Worm (Caenorhabditis elegans): ENCODE measurements around the gene asp-17.
"Not testable (repeated sequence)": the region's sequence is repeated elsewhere in the genome, so short reads cannot be mapped to it uniquely, and the experiment has no call there.

Gene asp-17

DNA sequence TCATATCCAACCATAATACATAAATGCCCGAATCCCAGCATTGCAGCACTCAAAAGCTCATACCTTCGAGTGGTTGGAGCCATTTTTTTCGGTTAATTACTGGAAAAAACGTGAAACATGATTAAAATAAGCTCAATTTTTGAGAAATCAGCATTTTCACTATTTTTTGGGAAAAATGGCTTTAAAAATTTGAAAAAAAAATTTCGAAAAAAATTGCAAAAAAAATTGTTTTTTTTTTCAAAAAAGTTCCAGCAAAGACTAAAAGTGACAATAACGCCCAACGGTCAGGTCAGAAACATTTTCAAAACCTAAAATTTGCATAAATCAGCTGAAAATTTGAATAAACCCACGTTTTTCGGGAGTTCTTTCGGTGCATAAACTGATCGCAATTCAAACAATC lies 12.4 kb downstream of the asp-17 start, which contains the start of gene Y39B6A.29:
Gene Y39B6A.29 (minus strand): TSS at position 101 of the 400 bp plus-strand sequence.
- TF ChIP-seq ceh-22 (tag; optimal IDR thresholded peaks at IDR 0.05) (no peak), mec-3 (tag; optimal IDR thresholded peaks at IDR 0.05; ENCODE audit: borderline replicate concordance) (no peak), nhr-232 (tag; optimal IDR thresholded peaks at IDR 0.05) (no peak), hlh-13 (GFP tag; optimal IDR thresholded peaks at IDR 0.05) (no peak), zip-5 (tag; optimal IDR thresholded peaks at IDR 0.05) (no peak), npax-4 (tag; optimal IDR thresholded peaks at IDR 0.05) (no peak)

DNA sequence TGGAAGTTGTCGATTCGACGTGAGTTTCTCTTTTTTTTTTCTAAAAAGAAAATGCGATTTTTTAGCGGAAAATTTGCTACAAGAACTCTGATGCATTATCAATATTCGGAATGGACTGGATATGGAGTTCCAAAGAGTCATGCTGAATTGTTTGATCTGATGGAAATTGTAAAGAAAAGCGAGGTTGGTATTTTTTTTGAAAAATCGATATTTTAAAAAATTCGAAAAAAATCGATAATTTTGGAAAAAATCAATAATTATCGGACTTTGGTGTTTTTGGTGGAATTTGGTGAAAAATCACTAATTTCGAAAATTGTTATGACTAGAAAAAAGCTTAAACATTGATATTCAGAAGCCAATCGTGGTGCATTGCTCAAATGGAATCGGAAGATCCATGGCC lies 17.9 kb downstream of the asp-17 start:
- peak; percentile 20 for TF ChIP-seq ceh-48 (tag; optimal IDR thresholded peaks at IDR 0.05)
- no peak for TF ChIP-seq che-1 (tag; optimal IDR thresholded peaks at IDR 0.05)

DNA sequence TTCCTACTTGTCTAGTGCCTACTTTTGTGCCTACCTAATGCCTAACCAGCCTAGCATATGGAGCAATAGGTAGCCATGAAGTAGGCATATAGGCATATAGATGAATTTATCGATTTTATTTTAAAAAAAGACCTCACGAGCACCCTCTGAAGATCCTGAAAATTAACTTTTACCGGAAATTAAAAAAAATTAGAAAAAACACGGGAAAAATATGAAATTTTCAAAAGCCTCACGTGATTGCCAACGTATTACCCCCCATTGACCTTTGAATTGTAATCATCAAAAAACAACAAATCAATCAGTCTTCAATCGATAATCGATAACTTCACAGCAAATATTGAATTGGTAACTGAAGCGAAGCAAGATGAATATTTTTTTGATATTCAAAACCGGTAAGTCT lies 22.8 kb downstream of the asp-17 start, which contains the start of gene Y39B6A.30:
Gene Y39B6A.30 (plus strand): TSS at position 301 of the 400 bp plus-strand sequence.
- TF ChIP-seq pat-9, zip-5, ceh-2 (tag; optimal IDR thresholded peaks at IDR 0.05): not testable (repeated sequence)

DNA sequence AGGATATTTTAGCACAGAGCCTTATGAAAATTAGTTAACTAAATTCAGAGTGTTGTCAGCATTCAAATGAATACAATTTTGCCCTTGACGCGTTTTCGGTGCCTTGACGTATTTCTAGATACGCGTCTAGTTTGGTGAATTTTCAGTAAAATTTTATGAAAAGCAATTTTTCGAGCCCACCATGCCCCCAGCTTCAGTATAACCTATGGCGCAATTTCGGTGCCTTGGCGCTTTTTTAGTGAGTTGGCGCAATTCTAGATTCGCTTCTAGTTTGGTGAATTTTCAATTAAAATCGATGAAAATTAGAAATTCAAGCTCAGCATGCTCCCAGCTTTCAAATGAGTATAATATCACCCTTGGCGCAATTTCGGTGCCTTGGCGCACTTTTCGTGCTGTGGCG lies 23.9 kb downstream of the asp-17 start:
- TF ChIP-seq ceh-24 (tag; optimal IDR thresholded peaks at IDR 0.05): no peak

DNA sequence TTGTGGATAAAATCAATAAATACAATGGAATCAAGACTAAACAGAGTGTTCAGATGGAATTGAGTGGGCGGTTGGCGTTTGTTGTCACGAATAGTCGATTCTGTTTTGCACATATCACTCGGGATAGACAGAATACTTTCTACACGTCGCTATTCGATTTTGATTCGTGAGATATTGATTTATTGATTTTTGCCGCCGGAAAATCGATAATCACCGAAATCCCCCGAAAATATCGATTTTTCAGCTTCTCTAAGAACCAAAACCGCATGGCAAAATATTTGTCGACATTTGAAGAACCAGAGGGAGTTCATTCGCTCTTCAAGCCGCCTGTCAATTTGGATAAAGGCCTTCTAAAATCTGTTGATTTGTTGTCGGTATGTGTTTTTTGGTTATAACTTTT lies 26.7 kb downstream of the asp-17 start:
- TF ChIP-seq ceh-48 (tag; optimal IDR thresholded peaks at IDR 0.05) (peak; percentile 45), hlh-8 (tag; optimal IDR thresholded peaks at IDR 0.05) (no peak)

DNA sequence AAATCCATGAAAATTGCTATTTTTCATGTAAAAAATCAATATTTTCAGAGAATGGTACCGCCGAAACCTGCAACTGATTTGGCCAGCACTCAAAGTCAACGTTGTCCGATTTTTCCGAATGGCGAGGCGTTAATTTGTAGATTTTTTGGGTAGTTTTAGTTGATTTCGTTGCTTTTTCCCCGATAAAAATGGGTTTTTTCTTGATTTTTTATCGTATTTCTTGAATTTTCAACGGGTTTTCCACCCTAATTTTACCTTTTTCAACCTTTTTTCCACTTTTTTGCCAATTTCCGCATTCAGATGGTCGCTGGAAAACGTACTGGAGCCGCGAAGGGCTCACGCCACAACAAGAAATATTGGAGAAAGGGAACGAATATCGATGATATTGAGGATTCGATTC lies 35.5 kb downstream of the asp-17 start, which contains the start of gene Y39B6A.33:
Gene Y39B6A.33 (plus strand): TSS at position 301 of the 400 bp plus-strand sequence.
- TF ChIP-seq odd-2 (tag; optimal IDR thresholded peaks at IDR 0.05) (no peak), pat-9 (tag; optimal IDR thresholded peaks at IDR 0.05) (no peak), pax-1 (tag; optimal IDR thresholded peaks at IDR 0.05) (no peak), mec-3 (tag; optimal IDR thresholded peaks at IDR 0.05; ENCODE audit: borderline replicate concordance) (no peak), ceh-45 (GFP tag; IDR thresholded peaks at IDR 0.05) (no peak), ahr-1 (tag; optimal IDR thresholded peaks at IDR 0.05) (no peak), eyg-1 (tag; optimal IDR thresholded peaks at IDR 0.05) (no peak)

DNA sequence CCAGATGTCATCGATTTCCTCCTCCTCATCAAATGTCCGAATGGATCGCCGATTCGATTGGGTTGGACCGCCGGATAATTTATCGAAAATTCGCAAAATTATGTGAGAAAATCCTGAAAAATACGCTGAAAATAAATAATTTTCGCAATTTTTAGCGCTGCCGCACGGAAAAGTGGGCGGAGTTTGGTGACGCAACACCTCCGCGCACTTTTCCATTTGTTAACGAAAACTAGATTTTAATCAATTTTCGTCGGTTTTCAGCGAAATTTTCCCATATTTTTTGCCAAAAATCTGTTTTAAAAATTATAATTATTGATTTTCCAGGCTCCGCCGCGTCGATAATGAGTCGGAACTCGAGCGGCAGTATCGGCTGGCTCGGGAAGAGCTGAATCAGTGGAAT lies 36.1 kb downstream of the asp-17 start, which contains the start of gene Y39B6A.34:
Gene Y39B6A.34 (plus strand): TSS at position 3 of the 400 bp plus-strand sequence.
- TF ChIP-seq K02D7.2 (tag; optimal IDR thresholded peaks at IDR 0.05) (peak; percentile 1), C08G9.2 (tag; optimal IDR thresholded peaks at IDR 0.05) (no peak), elt-2 (tag; optimal IDR thresholded peaks at IDR 0.05) (peak; percentile 16), madf-2 (tag; optimal IDR thresholded peaks at IDR 0.05) (no peak), hlh-8 (tag; optimal IDR thresholded peaks at IDR 0.05) (no peak), nhr-11 (tag; optimal IDR thresholded peaks at IDR 0.05) (no peak), nfya-1 (tag; optimal IDR thresholded peaks at IDR 0.05) (peak; percentile 5), unc-86 (tag; optimal IDR thresholded peaks at IDR 0.05) (peak; percentile 27), unc-42 (tag; optimal IDR thresholded peaks at IDR 0.05) (peak; percentile 23), nhr-232 (tag; optimal IDR thresholded peaks at IDR 0.05) (no peak)

DNA sequence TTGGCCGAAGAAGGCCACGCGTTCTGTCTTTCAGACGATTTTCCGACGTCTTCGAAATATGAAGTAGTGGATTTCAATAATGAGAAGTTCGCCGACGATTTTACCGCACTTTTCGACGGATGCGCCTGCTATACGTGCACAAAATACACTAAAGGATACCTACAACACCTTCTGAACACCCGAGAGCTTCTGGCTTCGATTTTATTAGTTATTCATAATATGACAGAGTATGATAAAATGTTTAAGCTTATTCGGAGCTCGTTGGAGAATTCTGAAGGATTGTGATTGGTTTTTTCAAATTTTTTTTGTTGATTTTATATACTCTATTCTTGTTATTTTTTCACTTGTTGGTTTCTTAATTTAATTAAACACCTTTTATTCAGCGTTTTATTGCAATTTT lies 36.6 kb downstream of the asp-17 start:
- TF ChIP-seq ahr-1 (tag; optimal IDR thresholded peaks at IDR 0.05) (no peak), nhr-232 (tag; optimal IDR thresholded peaks at IDR 0.05) (no peak), ceh-30 (tag; optimal IDR thresholded peaks at IDR 0.05) (no peak), ceh-45 (GFP tag; IDR thresholded peaks at IDR 0.05) (no peak)
